Worm (Caenorhabditis elegans) whole organism, midembryonic: ENCODE results near the gene srg-24.

Experiments used
- T22C8.4 ChIP-seq: fragments of 200-800 bp; sonication (Bioruptor generic); IDR thresholded peaks from 2 replicates; pipeline ENCODE4 v1.3.6; 2022; ENCODE audit warnings: missing genetic modification characterization, missing compliant biosample characterization
- cog-1 ChIP-seq: sonication (generic microtip); optimal IDR thresholded peaks from 2 replicates; lab custom pipeline; 2016; ENCODE audit warnings: missing genetic modification characterization, missing compliant biosample characterization
- flt-1 ChIP-seq: fragments of 200-800 bp; sonication (Bioruptor generic); IDR thresholded peaks from 2 replicates; pipeline ENCODE4 v1.3.6; 2022; ENCODE audit warnings: missing genetic modification characterization, missing compliant biosample characterization
- klf-2 ChIP-seq: fragments of 200-800 bp; sonication (Bioruptor generic); conservative IDR thresholded peaks from 2 replicates; pipeline ENCODE4 v1.3.6; 2022; ENCODE audit warnings: missing genetic modification reagents, missing genetic modification characterization, missing compliant biosample characterization
- med-1 ChIP-seq: sonication (generic microtip); optimal IDR thresholded peaks from 2 replicates; lab custom pipeline; 2017; ENCODE audit warnings: missing genetic modification characterization, mild to moderate bottlenecking, missing compliant biosample characterization, antibody characterized with exemption, missing genetic modification reagents; ENCODE audit not compliant: insufficient read depth
- ref-1 ChIP-seq: fragments of 200-800 bp; sonication (Bioruptor generic); conservative IDR thresholded peaks from 2 replicates; pipeline ENCODE4 v1.3.6; 2022; ENCODE audit warnings: missing genetic modification reagents, missing genetic modification characterization, missing compliant biosample characterization
- tab-1 ChIP-seq: fragments of 200-800 bp; sonication (Bioruptor generic); IDR thresholded peaks from 2 replicates; pipeline ENCODE4 v1.3.6; 2022; ENCODE audit warnings: missing genetic modification characterization, missing compliant biosample characterization
- ztf-23 ChIP-seq: fragments of 200-800 bp; sonication (Bioruptor generic); IDR thresholded peaks from 2 replicates; pipeline ENCODE4 v1.3.6; 2022; ENCODE audit warnings: missing genetic modification reagents, missing genetic modification characterization, missing compliant biosample characterization
- ztf-29 ChIP-seq: fragments of 200-800 bp; sonication (Bioruptor generic); IDR thresholded peaks from 2 replicates; pipeline ENCODE4 v1.3.6; 2022; ENCODE audit warnings: missing genetic modification reagents, missing genetic modification characterization, missing compliant biosample characterization

- TF ChIP-seq ztf-29 (GFP tag; lab: Robert Waterston, UW) = no peak
- no peak for TF ChIP-seq cog-1 (tag; lab: Kevin White, UChicago)
- TF ChIP-seq ztf-23 (GFP tag; lab: Robert Waterston, UW) = no peak
- no peak for TF ChIP-seq ref-1 (GFP tag; lab: Robert Waterston, UW)
- no peak for TF ChIP-seq flt-1 (GFP tag; lab: Robert Waterston, UW)
- no peak for TF ChIP-seq klf-2 (GFP tag; lab: Robert Waterston, UW)
- TF ChIP-seq tab-1 = no peak
- peak; percentile 75 for TF ChIP-seq T22C8.4 (GFP tag; lab: Robert Waterston, UW)
- TF ChIP-seq med-1 = no peak
These were observed 35.8 kb downstream of the srg-24 start for ce11 chrII:3064631-3065030.
